Fruit fly (Drosophila melanogaster) S2 (cell line): ENCODE data around the gene Ada2a.

ENCODE experiments used
- CG8478 ChIP-seq: fragments of >200 bp; optimal IDR thresholded peaks from 2 replicates; lab custom pipeline; 2018
- CTCF ChIP-seq, 2 experiments: fragments of >200 bp; optimal IDR thresholded peaks; 2 replicates each; lab custom pipeline; 2018

Gene Ada2a

dm6 chr3R:18255281-18255680, at the start of gene Ada2a, which contains the start of the genes Polr2D, Tgs1 and moi:
Gene Ada2a (minus strand): TSS chr3R:18255487.
Gene Polr2D (minus strand): TSS chr3R:18255487.
Gene Tgs1 (plus strand): TSS chr3R:18255530.
Gene moi (plus strand): TSS chr3R:18255530.
- TF ChIP-seq CTCF (optimal IDR thresholded peaks at IDR 0.05; lab: Kevin White, UChicago) (peak; percentile 1 to 28), CG8478 (no peak)

- no peak for TF ChIP-seq CTCF (optimal IDR thresholded peaks at IDR 0.05; lab: Kevin White, UChicago)
- no peak for TF ChIP-seq CG8478
These were observed 47.5 kb upstream of the Ada2a start, which contains the start of gene CG7126 for dm6 chr3R:18302749-18303148. Gene CG7126 (minus strand): TSS chr3R:18302849.

dm6 chr3R:18301569-18301968, 46.3 kb upstream of the Ada2a start, which contains the start of gene Polr1E:
Gene Polr1E (minus strand): TSS chr3R:18301728.
- no peak for TF ChIP-seq CG8478
- no peak for TF ChIP-seq CTCF (optimal IDR thresholded peaks at IDR 0.05; lab: Kevin White, UChicago)

- TF ChIP-seq CTCF (optimal IDR thresholded peaks at IDR 0.05; lab: Kevin White, UChicago) (no peak), CG8478 (no peak)
These were observed 43.6 kb upstream of the Ada2a start, which contains the start of gene Dlc90F for dm6 chr3R:18298900-18299321. Gene Dlc90F (plus strand): TSS chr3R:18299229.

- TF ChIP-seq CTCF (optimal IDR thresholded peaks at IDR 0.05; lab: Kevin White, UChicago) (no peak), CG8478 (no peak)
These were observed 43.1 kb upstream of the Ada2a start for dm6 chr3R:18298298-18298899.

- TF ChIP-seq CG8478 (no peak), CTCF (optimal IDR thresholded peaks at IDR 0.05; lab: Kevin White, UChicago) (no peak)
These were observed 42.4 kb upstream of the Ada2a start for dm6 chr3R:18297444-18298297.

- TF ChIP-seq CTCF (optimal IDR thresholded peaks at IDR 0.05; lab: Kevin White, UChicago) (no peak), CG8478 (no peak)
These were observed 41.5 kb upstream of the Ada2a start for dm6 chr3R:18296737-18297136.

dm6 chr3R:18296084-18296483, 40.8 kb upstream of the Ada2a start:
- no peak for TF ChIP-seq CG8478
- TF ChIP-seq CTCF (optimal IDR thresholded peaks at IDR 0.05; lab: Kevin White, UChicago): no peak

dm6 chr3R:18295262-18295944, 40.1 kb upstream of the Ada2a start:
- TF ChIP-seq CG8478: no peak
- no peak for TF ChIP-seq CTCF (optimal IDR thresholded peaks at IDR 0.05; lab: Kevin White, UChicago)

- TF ChIP-seq CTCF (optimal IDR thresholded peaks at IDR 0.05; lab: Kevin White, UChicago): no peak
- no peak for TF ChIP-seq CG8478
These were observed 39.2 kb upstream of the Ada2a start for dm6 chr3R:18294488-18294887.

dm6 chr3R:18292371-18292770, 37.1 kb upstream of the Ada2a start:
- TF ChIP-seq CG8478: no peak
- no peak for TF ChIP-seq CTCF (optimal IDR thresholded peaks at IDR 0.05; lab: Kevin White, UChicago)

dm6 chr3R:18291831-18292230, 36.5 kb upstream of the Ada2a start:
- TF ChIP-seq CTCF (optimal IDR thresholded peaks at IDR 0.05; lab: Kevin White, UChicago) (no peak), CG8478 (no peak)

dm6 chr3R:18288677-18289076, 33.4 kb upstream of the Ada2a start, which contains the start of gene CG7131:
Gene CG7131 (minus strand): TSS chr3R:18288777.
- no peak for TF ChIP-seq CG8478
- TF ChIP-seq CTCF (optimal IDR thresholded peaks at IDR 0.05; lab: Kevin White, UChicago): no peak

dm6 chr3R:18283441-18283840, 28.2 kb upstream of the Ada2a start, which contains the start of the genes CG14312 and CG8064:
Gene CG14312 (minus strand): TSS chr3R:18283528.
Gene CG8064 (plus strand): TSS chr3R:18283660.
- TF ChIP-seq CTCF (optimal IDR thresholded peaks at IDR 0.05; lab: Kevin White, UChicago) (peak; percentile 42), CG8478 (no peak)

- no peak for TF ChIP-seq CG8478
- no peak for TF ChIP-seq CTCF (optimal IDR thresholded peaks at IDR 0.05; lab: Kevin White, UChicago)
These were observed 25.7 kb upstream of the Ada2a start for dm6 chr3R:18280866-18281473.
